Worm (Caenorhabditis elegans) whole organism, L4 larva: ENCODE data around the gene C18D4.12.

Source experiments
- F49E8.2 ChIP-seq: sonication (generic microtip); optimal IDR thresholded peaks from 2 replicates; lab custom pipeline; 2016; ENCODE audit warnings: missing compliant biosample characterization, mild to moderate bottlenecking, missing genetic modification characterization, borderline replicate concordance
- nhr-25 ChIP-seq: sonication (generic microtip); optimal IDR thresholded peaks from 2 replicates; lab custom pipeline; 2017; ENCODE audit warnings: missing genetic modification characterization, mild to moderate bottlenecking, missing compliant biosample characterization, antibody characterized with exemption, moderate library complexity, borderline replicate concordance; ENCODE audit not compliant: insufficient read depth

ce11 chrV:17546931-17547330, 16.5 kb upstream of the C18D4.12 start:
- TF ChIP-seq F49E8.2, result no peak
- TF ChIP-seq nhr-25 (tag; lab: Kevin White, UChicago), result no peak
